Worm (Caenorhabditis elegans) whole organism, young adult: ENCODE results near the gene slt-1.

Experiments used
- C17E4.6 ChIP-seq: fragments of 200-800 bp; sonication (Bioruptor generic); IDR thresholded peaks from 2 replicates; pipeline ENCODE4 v1.3.6; 2022; ENCODE audit warnings: missing genetic modification reagents, missing genetic modification characterization, missing compliant biosample characterization
- him-1 ChIP-seq: sonication (generic microtip); optimal IDR thresholded peaks from 2 replicates; lab custom pipeline; 2016; ENCODE audit warnings: missing genotype, missing genetic modification reagents, missing genetic modification characterization, missing compliant biosample characterization
- hlh-26 ChIP-seq: fragments of 200-800 bp; sonication (Bioruptor generic); conservative IDR thresholded peaks from 2 replicates; pipeline ENCODE4 v1.3.6; 2022; ENCODE audit warnings: missing genetic modification reagents, missing genetic modification characterization, missing compliant biosample characterization
- pha-4 ChIP-seq: fragments of 150-350 bp; sonication (generic microtip); optimal IDR thresholded peaks from 2 replicates; lab custom pipeline; 2014; ENCODE audit warnings: missing biosample characterization, missing genetic modification reagents, missing genetic modification characterization
- snpc-4 ChIP-seq, 5 experiments: fragments of 150-350 bp in 1 of 5; sonication (generic microtip) in 4 of 5; optimal IDR thresholded peaks; 2 replicates each; lab custom pipeline; 2014 to 2018; ENCODE audit warnings: missing genetic modification characterization in 5 of 5, missing biosample characterization in 3 of 5, antibody characterized with exemption in 2 of 5, mild to moderate bottlenecking in 2 of 5, missing compliant biosample characterization in 2 of 5, missing genotype in 2 of 5, moderate library complexity in 2 of 5, missing genetic modification reagents in 1 of 5
- unc-62 ChIP-seq: fragments of 150-350 bp; optimal IDR thresholded peaks from 2 replicates; lab custom pipeline; 2014; ENCODE audit warnings: missing biosample characterization, missing genetic modification reagents, missing genetic modification characterization
- xnd-1 ChIP-seq: sonication (generic microtip); optimal IDR thresholded peaks from 2 replicates; lab custom pipeline; 2016; ENCODE audit warnings: missing genotype, missing genetic modification reagents, missing genetic modification characterization, missing compliant biosample characterization

ce11 chrX:14645392-14645791, 28.7 kb upstream of the slt-1 start, which contains the start of gene F54E4.4:
- TF ChIP-seq unc-62 (GFP tag; lab: Kevin White, UChicago) (no peak), pha-4 (tag; lab: Kevin White, UChicago) (no peak), him-1 (tag; lab: Kevin White, UChicago) (no peak), hlh-26 (GFP tag; lab: Robert Waterston, UW) (no peak), xnd-1 (no peak), C17E4.6 (GFP tag; lab: Robert Waterston, UW) (no peak), snpc-4 (GFP tag; optimal IDR thresholded peaks at IDR 0.05; lab: Kevin White, UChicago) (no peak), snpc-4 (tag; optimal IDR thresholded peaks at IDR 0.05; lab: Kevin White, UChicago) (no peak)
